Fruit fly (Drosophila melanogaster) whole organism, prepupa: Measurements from ENCODE around the gene Rdh.

Source experiments
- CG10631 ChIP-seq: fragments of 200-800 bp; sonication (Bioruptor generic); optimal IDR thresholded peaks from 2 replicates; lab custom pipeline; 2016; ENCODE audit warnings: missing biosample characterization, missing genetic modification characterization
- CG10669 ChIP-seq: fragments of 200-800 bp; sonication (Bioruptor generic); optimal IDR thresholded peaks from 3 replicates; lab custom pipeline; 2018; ENCODE audit warnings: missing biosample characterization, mild to moderate bottlenecking, missing genetic modification characterization, moderate library complexity
- CG11294 ChIP-seq: fragments of 200-800 bp; sonication (Bioruptor generic); IDR thresholded peaks from 2 replicates; pipeline ENCODE4 v1.3.6; 2022; ENCODE audit warnings: missing biosample characterization, missing genetic modification characterization
- CG11902 ChIP-seq: fragments of 200-800 bp; sonication (Bioruptor generic); optimal IDR thresholded peaks from 3 replicates; lab custom pipeline; 2016; ENCODE audit warnings: missing biosample characterization, missing genetic modification characterization
- CG15336 ChIP-seq: fragments of 200-800 bp; sonication (Bioruptor generic); IDR thresholded peaks from 2 replicates; pipeline ENCODE4 v1.3.6; 2022; ENCODE audit warnings: missing biosample characterization, missing genetic modification characterization
- CG1621 ChIP-seq: fragments of 200-800 bp; sonication (Bioruptor generic); optimal IDR thresholded peaks from 3 replicates; lab custom pipeline; 2018; ENCODE audit warnings: missing biosample characterization, mild to moderate bottlenecking, missing genetic modification characterization
- CG16779 ChIP-seq: fragments of 200-800 bp; sonication (Bioruptor generic); optimal IDR thresholded peaks from 3 replicates; lab custom pipeline; 2017; ENCODE audit warnings: missing biosample characterization, mild to moderate bottlenecking, missing genetic modification characterization
- CG3032 ChIP-seq: fragments of 200-800 bp; optimal IDR thresholded peaks from 2 replicates; lab custom pipeline; 2019; ENCODE audit warnings: missing biosample characterization, mild to moderate bottlenecking, missing genetic modification characterization, moderate library complexity
- CG32006 ChIP-seq: fragments of 200-800 bp; sonication (Bioruptor generic); optimal IDR thresholded peaks from 3 replicates; lab custom pipeline; 2017; ENCODE audit warnings: missing biosample characterization, mild to moderate bottlenecking, missing genetic modification characterization
- CG34406 ChIP-seq: fragments of 200-800 bp; sonication (Bioruptor generic); optimal IDR thresholded peaks from 3 replicates; lab custom pipeline; 2016; ENCODE audit warnings: missing biosample characterization, missing genetic modification characterization
- CG3919 ChIP-seq: fragments of 200-800 bp; sonication (Bioruptor generic); optimal IDR thresholded peaks from 3 replicates; lab custom pipeline; 2016; ENCODE audit warnings: missing biosample characterization, missing genetic modification characterization
- CG4318 ChIP-seq: fragments of 200-800 bp; sonication (Bioruptor generic); optimal IDR thresholded peaks from 3 replicates; lab custom pipeline; 2017; ENCODE audit warnings: missing biosample characterization, mild to moderate bottlenecking, missing genetic modification characterization
- CG6163 ChIP-seq: fragments of 200-800 bp; sonication (Bioruptor generic); IDR thresholded peaks from 3 replicates; pipeline ENCODE4 v1.3.6; 2022; ENCODE audit warnings: missing biosample characterization, missing genetic modification characterization
- CG6792 ChIP-seq: fragments of 200-800 bp; sonication (Bioruptor generic); optimal IDR thresholded peaks from 3 replicates; lab custom pipeline; 2016; ENCODE audit warnings: missing biosample characterization, missing genetic modification characterization
- CG6808 ChIP-seq: fragments of 200-800 bp; sonication (Bioruptor generic); optimal IDR thresholded peaks from 3 replicates; lab custom pipeline; 2017; ENCODE audit warnings: missing biosample characterization, missing genetic modification characterization, mild to moderate bottlenecking, moderate library complexity, missing genetic modification reagents
- CG6854 ChIP-seq: fragments of 200-800 bp; sonication (Bioruptor generic); optimal IDR thresholded peaks from 2 replicates; lab custom pipeline; 2017; ENCODE audit warnings: missing biosample characterization, mild to moderate bottlenecking, missing genetic modification characterization
- CG8119 ChIP-seq: fragments of 200-800 bp; sonication (Bioruptor generic); IDR thresholded peaks from 3 replicates; pipeline ENCODE4 v1.3.6; 2022; ENCODE audit warnings: missing biosample characterization, missing genetic modification characterization
- CG8632 ChIP-seq: fragments of 200-800 bp; sonication (Bioruptor generic); optimal IDR thresholded peaks from 3 replicates; lab custom pipeline; 2016; ENCODE audit warnings: missing biosample characterization, missing genetic modification characterization
- CG9139 ChIP-seq: fragments of 200-800 bp; sonication (Bioruptor generic); optimal IDR thresholded peaks from 3 replicates; lab custom pipeline; 2017; ENCODE audit warnings: missing biosample characterization, mild to moderate bottlenecking, missing genetic modification characterization
- Eip78C ChIP-seq: fragments of 200-800 bp; sonication (Bioruptor generic); peaks from one replicate; lab custom pipeline; 2016; ENCODE audit warnings: missing biosample characterization, missing genetic modification characterization
- Eip93F ChIP-seq: fragments of 200-800 bp; sonication (Bioruptor generic); optimal IDR thresholded peaks from 2 replicates; lab custom pipeline; 2016; ENCODE audit warnings: missing biosample characterization, mild to moderate bottlenecking, missing genetic modification characterization
- Ets21C ChIP-seq: fragments of 200-800 bp; sonication (Bioruptor generic); optimal IDR thresholded peaks from 3 replicates; lab custom pipeline; 2016; ENCODE audit warnings: missing biosample characterization, missing genetic modification characterization
- Ets96B ChIP-seq: fragments of 200-800 bp; optimal IDR thresholded peaks from 2 replicates; lab custom pipeline; 2019; ENCODE audit warnings: missing biosample characterization, mild to moderate bottlenecking, missing genetic modification characterization, moderate library complexity
- Gug ChIP-seq: fragments of 200-800 bp; sonication (Bioruptor generic); IDR thresholded peaks from 2 replicates; pipeline ENCODE4 v1.3.6; 2022; ENCODE audit warnings: missing biosample characterization, missing genetic modification characterization
- Hr38 ChIP-seq: sonication (Bioruptor generic); optimal IDR thresholded peaks from 2 replicates; lab custom pipeline; 2016; ENCODE audit warnings: missing biosample characterization, missing genetic modification characterization
- Hr4 ChIP-seq: fragments of 200-800 bp; sonication (Bioruptor generic); optimal IDR thresholded peaks from 3 replicates; lab custom pipeline; 2016; ENCODE audit warnings: missing biosample characterization, missing genetic modification characterization
- Met ChIP-seq: fragments of 200-800 bp; sonication (Bioruptor generic); optimal IDR thresholded peaks from 3 replicates; lab custom pipeline; 2016; ENCODE audit warnings: missing biosample characterization, missing genetic modification characterization
- Smox ChIP-seq: fragments of 200-800 bp; sonication (Bioruptor generic); optimal IDR thresholded peaks from 3 replicates; lab custom pipeline; 2016; ENCODE audit warnings: missing biosample characterization, missing genetic modification characterization
- acj6 ChIP-seq: fragments of 200-800 bp; sonication (Bioruptor generic); optimal IDR thresholded peaks from 3 replicates; lab custom pipeline; 2016; ENCODE audit warnings: missing biosample characterization, missing genetic modification characterization
- dsx ChIP-seq: fragments of 200-800 bp; optimal IDR thresholded peaks from 3 replicates; lab custom pipeline; 2019; ENCODE audit warnings: missing biosample characterization, mild to moderate bottlenecking, missing genetic modification characterization, moderate library complexity; ENCODE audit not compliant: poor library complexity, severe bottlenecking
- eg ChIP-seq: fragments of 200-800 bp; sonication (Bioruptor generic); IDR thresholded peaks from 3 replicates; pipeline ENCODE4 v1.3.6; 2022; ENCODE audit warnings: missing biosample characterization, missing genetic modification characterization
- fd59A ChIP-seq: fragments of 200-800 bp; sonication (Bioruptor generic); optimal IDR thresholded peaks from 2 replicates; lab custom pipeline; 2017; ENCODE audit warnings: missing biosample characterization, mild to moderate bottlenecking, missing genetic modification characterization, missing genetic modification reagents
- fkh ChIP-seq: fragments of 200-800 bp; sonication (Bioruptor generic); optimal IDR thresholded peaks from 3 replicates; lab custom pipeline; 2017; ENCODE audit warnings: missing biosample characterization, mild to moderate bottlenecking, missing genetic modification characterization, moderate library complexity
- lz ChIP-seq: fragments of 200-800 bp; sonication (Bioruptor generic); optimal IDR thresholded peaks from 3 replicates; lab custom pipeline; 2016; ENCODE audit warnings: missing biosample characterization, missing genetic modification characterization
- net ChIP-seq: fragments of 200-800 bp; sonication (Bioruptor generic); optimal IDR thresholded peaks from 3 replicates; lab custom pipeline; 2016; ENCODE audit warnings: missing biosample characterization, missing genetic modification characterization
- pdm3 ChIP-seq: fragments of 200-800 bp; sonication (Bioruptor generic); optimal IDR thresholded peaks from 3 replicates; lab custom pipeline; 2016; ENCODE audit warnings: missing biosample characterization, missing genetic modification characterization
- salr ChIP-seq, 2 experiments: fragments of 200-800 bp; sonication (Bioruptor generic); optimal IDR thresholded peaks; 3 replicates each; lab custom pipeline; 2016 to 2018; ENCODE audit warnings: missing biosample characterization in 2 of 2, missing genetic modification characterization in 2 of 2, mild to moderate bottlenecking in 1 of 2
- spab ChIP-seq: fragments of 200-800 bp; sonication (Bioruptor generic); optimal IDR thresholded peaks from 2 replicates; lab custom pipeline; 2017; ENCODE audit warnings: missing biosample characterization, mild to moderate bottlenecking, missing genetic modification characterization, missing genetic modification reagents
- svp ChIP-seq: fragments of 200-800 bp; sonication (Bioruptor generic); peaks from one replicate; lab custom pipeline; 2016; ENCODE audit warnings: missing biosample characterization, missing genetic modification characterization
- vri ChIP-seq: fragments of 200-800 bp; sonication (Bioruptor generic); optimal IDR thresholded peaks from 3 replicates; lab custom pipeline; 2016; ENCODE audit warnings: missing biosample characterization, mild to moderate bottlenecking, missing genetic modification characterization

Gene Rdh

DNA sequence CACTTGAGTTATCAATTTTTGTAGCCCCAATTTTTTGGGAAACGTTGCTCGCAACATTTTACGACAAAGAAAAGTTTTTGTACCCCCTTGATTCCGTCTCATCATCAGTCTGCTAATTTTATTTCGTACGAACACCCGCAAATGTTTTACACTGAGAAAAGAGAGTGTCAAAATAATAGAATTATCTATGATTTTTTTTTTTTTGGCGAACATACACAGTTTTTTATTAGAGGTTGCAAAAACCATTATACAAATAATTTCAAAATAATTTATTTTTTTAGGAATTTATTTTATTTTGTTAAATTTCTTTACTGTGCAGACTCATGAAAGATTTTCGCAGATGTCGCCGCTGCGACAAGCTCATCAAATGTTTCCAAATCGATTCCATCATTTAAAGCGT is 26.8 kb upstream of the Rdh start:
- TF ChIP-seq CG15336 (GFP tag; lab: Robert Waterston, UW) (0 out of 2 replicates have a peak, but pooled peaks have one; percentile 27), CG6808 (GFP tag; lab: Kevin White, UChicago) (no peak), CG34406 (GFP tag; lab: Kevin White, UChicago) (no peak), Hr38 (GFP tag; lab: Kevin White, UChicago) (no peak), salr (GFP tag; optimal IDR thresholded peaks at IDR 0.05; lab: Kevin White, UChicago) (no peak), CG8119 (0 out of 3 replicates have a peak, but pooled peaks have one; percentile 35), net (GFP tag; lab: Kevin White, UChicago) (no peak), CG8632 (no peak), Smox (no peak), lz (GFP tag; lab: Kevin White, UChicago) (no peak), Eip78C (GFP tag; lab: Kevin White, UChicago) (peak; percentile 59)

DNA sequence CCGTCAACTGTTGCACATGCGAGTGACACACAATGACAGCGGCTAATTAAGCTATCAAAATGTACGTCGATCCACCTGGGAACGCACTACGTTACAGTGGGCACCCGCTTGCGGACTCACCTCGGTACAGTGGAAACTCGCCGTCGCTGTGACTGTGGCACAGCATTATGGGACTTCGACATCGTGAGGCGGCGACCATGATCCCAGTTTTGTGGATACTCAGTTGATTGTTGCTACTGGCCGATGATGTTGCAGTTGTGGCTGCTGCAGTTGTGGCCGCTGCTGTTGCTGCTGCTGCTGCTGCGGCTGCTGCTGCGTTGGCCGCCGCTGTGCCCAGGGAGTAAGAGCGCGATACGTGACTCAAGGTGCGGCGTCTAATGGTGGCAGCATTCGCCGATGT is 25.5 kb upstream of the Rdh start:
- TF ChIP-seq spab (no peak), CG6854 (GFP tag; lab: Kevin White, UChicago) (no peak), CG34406 (GFP tag; lab: Kevin White, UChicago) (no peak), Hr4 (GFP tag; lab: Kevin White, UChicago) (peak; percentile 24), CG11902 (GFP tag; lab: Kevin White, UChicago) (no peak), CG15336 (GFP tag; lab: Robert Waterston, UW) (peak; percentile 22; the same call in 1 of the 2 replicates), CG8632 (no peak), Gug (GFP tag; lab: Robert Waterston, UW) (no peak), dsx (no peak), CG10631 (GFP tag; lab: Kevin White, UChicago) (no peak), Hr38 (GFP tag; lab: Kevin White, UChicago) (no peak), Eip78C (GFP tag; lab: Kevin White, UChicago) (no peak), salr (GFP tag; optimal IDR thresholded peaks at IDR 0.05; lab: Kevin White, UChicago) (no peak), CG6163 (GFP tag; lab: Robert Waterston, UW) (no peak), CG9139 (GFP tag; lab: Kevin White, UChicago) (no peak), Eip93F (GFP tag; lab: Kevin White, UChicago) (no peak), svp (GFP tag; lab: Kevin White, UChicago) (peak; percentile 8), CG1621 (no peak), Met (no peak), fkh (GFP tag; lab: Kevin White, UChicago) (no peak), CG16779 (tag; lab: Kevin White, UChicago) (no peak), acj6 (GFP tag; lab: Kevin White, UChicago) (no peak), CG4318 (GFP tag; lab: Kevin White, UChicago) (no peak), Smox (no peak), Ets96B (tag; lab: Kevin White, UChicago) (no peak), fd59A (GFP tag; lab: Kevin White, UChicago) (no peak), Ets21C (GFP tag; lab: Kevin White, UChicago) (no peak), vri (GFP tag; lab: Kevin White, UChicago) (no peak), eg (peak; percentile 57; the same call in 1 of the 3 replicates), CG32006 (GFP tag; lab: Kevin White, UChicago) (peak; percentile 36), CG10669 (GFP tag; lab: Kevin White, UChicago) (no peak), CG3032 (tag; lab: Kevin White, UChicago) (no peak), pdm3 (no peak), CG3919 (GFP tag; lab: Kevin White, UChicago) (peak; percentile 2), CG6792 (GFP tag; lab: Kevin White, UChicago) (no peak), CG11294 (0 out of 2 replicates have a peak, but pooled peaks have one; percentile 16)
